Fruit fly (Drosophila melanogaster) ovary, adult (tissue): ENCODE results near the gene euc.

Experiments
- CG17801 ChIP-seq: fragments of 200-800 bp; optimal IDR thresholded peaks from 2 replicates; lab custom pipeline; 2019; ENCODE audit warnings: missing biosample characterization, mild to moderate bottlenecking, missing genetic modification characterization, moderate library complexity; ENCODE audit not compliant: partially characterized antibody

Gene euc

DNA sequence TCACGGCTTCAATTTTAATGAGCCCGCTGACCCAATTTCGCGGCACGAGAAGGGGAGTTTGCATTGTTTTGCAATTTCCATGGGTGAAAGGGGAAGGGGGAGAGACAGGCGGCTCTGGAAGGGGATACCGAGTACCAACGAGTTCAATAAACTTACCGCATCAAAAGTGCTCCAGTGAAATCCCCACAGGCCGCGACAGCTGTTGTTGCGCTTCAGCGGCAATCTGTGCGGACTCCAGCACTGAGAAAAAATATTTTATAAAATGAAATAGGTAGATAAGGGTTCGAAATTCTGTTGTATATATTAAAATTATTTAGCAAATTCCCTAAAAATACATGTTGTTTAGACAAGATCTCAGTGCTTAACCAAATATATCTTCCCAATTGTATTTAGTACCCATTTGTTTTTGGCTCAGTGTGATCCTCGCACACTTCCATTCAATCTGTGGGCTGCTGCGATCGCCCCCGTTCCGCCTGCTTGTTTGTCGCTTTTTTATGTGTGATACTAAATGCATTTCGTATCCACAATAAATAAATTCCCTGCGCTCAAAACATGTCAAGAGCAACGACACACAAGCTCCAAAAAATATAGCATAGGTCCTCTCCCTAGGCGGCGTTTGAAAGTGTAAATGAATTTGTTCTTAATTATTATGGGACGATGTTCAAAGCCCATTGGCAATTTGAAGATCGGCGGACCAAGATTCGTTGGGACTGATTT, 17.1 kb upstream of the euc start:
- no peak for TF ChIP-seq CG17801

DNA sequence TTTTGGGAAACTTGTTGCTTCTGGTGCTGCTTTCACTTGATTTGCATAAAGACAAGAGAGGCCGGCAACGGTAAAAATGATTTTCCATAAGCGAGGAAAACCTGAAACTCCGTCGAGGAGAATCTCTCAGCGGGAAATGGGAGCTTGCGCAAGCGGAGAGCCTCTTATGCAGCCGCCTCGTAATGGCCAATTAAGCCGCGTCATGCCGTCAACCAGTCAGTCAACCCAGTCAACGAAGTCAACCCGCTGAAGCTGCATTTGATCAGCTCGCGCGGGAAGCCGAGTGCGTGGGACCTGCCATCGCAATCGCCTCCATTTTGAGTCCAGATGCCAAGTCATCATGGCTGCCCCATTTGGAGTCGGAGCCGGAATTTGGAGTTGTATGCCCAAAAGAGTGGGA, 14.6 kb upstream of the euc start:
- TF ChIP-seq CG17801, result no peak

DNA sequence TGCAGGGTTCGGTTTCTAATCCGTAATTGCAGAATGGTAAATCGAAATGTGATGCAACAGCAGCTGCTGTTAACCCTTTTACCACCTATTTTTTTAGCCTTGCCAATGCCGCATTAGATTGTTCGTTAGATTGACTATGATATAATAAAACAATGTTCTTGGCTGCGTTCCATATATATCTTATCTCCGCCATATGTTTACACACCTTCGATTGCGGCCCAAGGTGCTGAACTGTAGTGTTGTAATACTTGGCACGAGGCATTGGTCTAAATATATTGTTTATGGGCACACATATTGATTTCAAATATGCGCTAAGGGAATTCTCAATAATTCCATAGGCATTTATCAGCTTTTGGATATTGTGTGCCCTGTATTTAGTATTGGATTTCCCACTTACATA, 13.1 kb upstream of the euc start:
- no peak for TF ChIP-seq CG17801

DNA sequence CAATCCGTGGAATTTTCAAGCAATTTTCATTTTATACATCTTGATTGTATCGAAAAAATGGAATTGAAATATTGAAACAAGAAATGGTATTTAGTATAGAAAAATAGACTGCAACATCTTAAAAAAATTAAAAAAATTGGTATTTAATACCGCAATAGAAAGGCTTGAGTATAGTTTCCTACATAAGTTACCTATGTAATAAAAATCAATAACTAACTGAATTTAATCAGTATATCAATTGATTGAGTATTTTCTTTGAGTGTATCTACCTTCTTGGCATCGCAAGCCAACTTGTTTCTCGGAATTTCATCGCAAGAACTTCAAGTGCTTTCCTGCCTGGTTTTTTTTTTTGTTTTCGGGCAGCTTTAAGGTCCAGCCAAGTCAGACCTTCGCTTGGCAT, 11.9 kb upstream of the euc start:
- TF ChIP-seq CG17801, result no peak

DNA sequence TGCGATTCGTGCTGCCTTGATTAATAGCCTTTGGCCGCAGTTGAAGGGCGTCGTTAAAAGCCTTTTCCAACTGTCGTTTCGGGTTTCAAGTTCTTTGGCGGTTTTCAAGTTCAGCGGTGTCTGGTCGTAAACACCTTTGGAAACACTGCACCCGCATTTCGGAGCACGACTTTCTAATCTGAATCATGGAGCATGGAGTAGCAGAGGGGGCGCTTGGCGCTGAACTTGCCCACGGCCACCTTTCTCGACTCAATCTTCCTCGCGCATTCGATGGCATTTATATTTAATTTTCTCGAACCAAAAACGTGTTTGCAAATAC, 11.2 kb upstream of the euc start:
- TF ChIP-seq CG17801, result no peak

DNA sequence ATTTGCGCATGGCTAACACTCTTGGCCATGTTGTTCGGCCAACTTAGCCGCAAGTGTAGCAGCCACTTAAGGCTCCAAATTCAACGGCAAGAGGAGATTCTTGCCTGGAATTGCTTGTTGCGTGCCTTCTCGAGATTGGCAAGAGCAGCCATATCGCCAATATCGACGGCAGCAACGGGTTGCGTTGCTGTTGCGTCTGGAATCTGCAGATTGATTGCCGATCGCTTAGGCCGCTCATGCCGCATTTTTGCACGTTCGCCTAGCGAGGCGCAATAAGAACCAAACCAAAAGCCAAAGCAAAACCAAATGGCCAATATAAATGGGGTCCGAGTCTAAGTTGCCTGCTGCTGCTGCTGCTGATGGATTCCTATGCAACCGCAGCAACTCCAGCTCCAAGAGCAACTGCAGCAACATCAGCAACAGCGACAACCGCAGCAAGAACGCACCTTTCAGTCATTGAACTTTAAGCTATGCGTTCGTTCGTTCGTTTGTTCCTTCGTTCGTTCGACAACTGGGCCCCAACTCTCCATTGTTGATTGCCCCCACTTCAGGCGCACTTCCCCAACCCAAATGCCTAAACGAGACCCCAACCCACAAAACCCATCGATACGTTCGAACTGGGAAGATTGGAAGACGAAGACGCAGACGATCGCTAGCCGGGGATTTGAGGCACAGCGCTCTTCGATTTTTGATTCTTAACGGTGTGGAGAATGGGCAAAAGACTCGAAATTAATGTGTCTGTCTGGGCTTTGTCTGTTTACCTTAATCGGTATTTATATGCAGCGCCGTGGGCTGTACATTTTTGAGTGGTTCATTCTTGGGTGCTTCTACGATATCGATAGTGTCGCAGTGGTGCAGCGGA, 10.6 kb upstream of the euc start:
- no peak for TF ChIP-seq CG17801

DNA sequence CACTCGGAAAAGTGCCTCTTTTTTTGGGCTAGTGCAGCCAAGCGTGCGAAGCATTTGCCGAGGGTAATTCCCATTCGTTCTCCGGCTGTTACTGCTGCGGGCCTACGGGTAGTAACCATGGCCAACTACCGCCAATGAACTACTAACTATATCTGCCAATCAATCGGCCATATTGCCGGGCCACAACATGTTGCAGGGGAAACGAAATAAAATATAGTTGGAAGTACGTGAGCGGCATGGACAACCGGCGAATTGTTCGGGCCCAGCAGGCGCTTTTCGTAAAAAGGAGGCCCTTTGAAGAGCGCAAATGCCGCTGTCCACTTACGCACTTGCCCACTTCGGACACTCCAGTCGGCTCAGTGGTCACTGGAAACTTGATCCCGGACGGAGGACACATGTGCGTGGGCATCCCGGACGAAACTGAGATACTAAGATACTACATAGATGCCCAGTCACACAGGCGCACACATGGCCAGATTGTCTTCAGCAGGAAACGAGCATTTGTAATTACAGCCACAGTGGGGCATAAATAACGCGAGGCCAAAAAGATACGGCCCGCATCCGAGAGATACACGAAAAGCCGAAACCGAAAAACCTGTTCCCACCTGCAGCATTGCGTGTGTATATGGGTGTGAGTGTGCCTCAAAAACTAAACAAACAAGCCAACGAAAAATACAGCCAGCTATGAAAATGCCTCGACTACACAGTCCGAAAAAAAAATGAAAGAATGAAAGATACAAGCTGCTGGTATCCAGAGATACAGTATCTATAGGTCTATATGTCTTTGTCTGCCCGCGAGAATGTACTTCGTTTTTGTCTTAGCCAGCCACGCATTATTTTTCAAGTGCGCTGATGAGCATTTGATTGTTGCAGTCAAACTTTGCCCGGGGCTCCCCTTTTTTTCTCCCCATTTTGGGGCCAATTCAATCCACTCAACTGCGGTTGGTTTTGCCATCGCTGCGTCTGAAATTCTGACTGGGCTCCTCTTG, 9.1 kb upstream of the euc start:
- no peak for TF ChIP-seq CG17801

DNA sequence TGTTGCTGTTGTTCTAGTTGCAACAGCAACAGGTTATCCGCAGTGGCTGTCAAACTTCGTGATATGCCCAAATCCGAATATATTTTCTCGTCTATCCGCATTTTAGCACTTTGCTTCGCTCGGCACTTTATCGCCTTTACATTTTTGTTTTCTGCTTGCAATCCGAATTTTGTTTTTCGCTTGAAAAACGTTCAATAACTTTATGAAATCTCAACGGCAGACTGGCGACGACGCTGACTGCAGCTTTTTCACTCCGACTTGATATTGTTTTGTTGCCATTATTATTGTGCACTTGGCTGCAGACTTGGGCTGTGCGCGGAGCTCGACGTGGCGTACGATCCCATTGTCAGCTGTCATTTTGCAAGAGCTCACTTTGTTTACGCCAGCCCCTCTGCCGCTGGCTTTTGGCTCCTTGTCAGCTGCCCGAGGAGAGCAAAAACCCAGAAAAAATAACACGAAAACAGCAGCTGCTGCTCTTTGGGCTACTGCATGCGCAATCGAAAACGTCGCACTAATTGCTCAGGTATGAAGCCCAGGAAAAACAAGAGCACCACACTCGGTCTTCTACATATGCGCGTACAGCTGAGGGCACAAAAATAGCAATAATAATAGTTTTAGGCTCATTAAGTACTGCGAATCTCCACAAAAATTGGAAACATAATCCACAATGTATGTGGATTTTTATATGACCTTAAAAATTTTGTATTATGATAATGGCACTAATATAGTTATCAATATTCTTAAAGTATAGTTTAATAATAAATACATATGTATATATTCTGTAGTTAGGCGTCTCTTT, 7.7 kb upstream of the euc start:
- no peak for TF ChIP-seq CG17801

DNA sequence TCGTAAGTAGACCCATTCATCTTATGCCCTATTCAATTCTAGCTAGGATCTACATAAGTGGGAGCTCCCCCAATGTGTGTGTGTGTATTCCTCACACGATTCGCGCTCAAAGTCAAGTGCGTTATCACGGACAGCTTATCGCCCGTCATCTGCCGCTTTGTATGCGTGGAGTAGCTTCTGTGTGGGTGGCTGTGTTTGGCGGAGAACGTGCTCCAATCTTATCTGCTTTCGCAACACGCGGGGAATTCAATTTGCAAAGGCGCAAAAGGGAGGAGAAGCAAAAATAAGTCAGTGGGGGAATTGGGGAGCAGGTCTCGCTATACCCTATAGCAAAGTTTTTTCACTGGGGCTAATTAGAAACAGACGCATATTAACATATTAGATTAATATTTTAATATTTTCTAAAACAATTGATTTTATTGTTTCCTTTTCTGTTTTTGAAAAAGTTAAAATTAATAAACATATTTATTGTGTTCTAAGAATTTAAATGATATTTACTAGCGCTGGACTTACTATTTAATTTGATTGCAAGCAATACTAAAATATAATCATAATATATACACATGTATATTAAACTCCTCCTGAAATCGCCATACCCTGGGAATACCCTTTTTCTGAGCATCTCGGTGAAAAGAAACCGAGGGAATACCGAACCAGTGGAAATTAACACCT, 6.6 kb upstream of the euc start:
- peak; percentile 81 for TF ChIP-seq CG17801

DNA sequence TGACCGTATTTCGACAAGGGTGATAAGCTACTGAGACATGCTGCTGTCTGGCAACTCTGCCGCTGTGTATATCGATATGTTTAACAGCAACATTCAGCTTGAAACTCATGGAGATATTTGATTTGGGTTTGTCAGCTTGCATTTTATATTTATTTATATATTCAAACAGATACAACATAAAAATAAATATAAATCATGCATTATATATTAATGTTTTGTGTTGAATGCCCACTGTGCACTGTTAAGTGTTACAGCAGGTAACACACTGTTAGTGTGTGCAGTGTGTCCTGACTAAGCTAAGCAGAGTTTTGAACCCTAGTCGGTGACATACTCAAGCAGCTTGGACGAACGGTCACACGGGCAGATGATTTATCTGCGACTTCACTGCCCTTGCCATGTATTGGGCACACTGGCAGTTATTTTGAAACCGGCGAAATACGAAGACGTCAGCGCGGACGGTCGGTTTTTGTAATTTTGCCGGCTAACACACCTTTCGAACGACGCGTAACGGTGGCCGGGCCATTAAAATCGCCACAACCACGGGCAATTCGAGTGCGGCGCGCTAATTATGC, 5.1 kb upstream of the euc start, which contains the start of the genes snRNP-U1-C and gukh:
snRNP-U1-C (minus strand) TSS at position 37 of the 572 bp plus-strand sequence.
gukh (plus strand) TSS at position 412 of the 572 bp plus-strand sequence.
- TF ChIP-seq CG17801, result peak; percentile 83

DNA sequence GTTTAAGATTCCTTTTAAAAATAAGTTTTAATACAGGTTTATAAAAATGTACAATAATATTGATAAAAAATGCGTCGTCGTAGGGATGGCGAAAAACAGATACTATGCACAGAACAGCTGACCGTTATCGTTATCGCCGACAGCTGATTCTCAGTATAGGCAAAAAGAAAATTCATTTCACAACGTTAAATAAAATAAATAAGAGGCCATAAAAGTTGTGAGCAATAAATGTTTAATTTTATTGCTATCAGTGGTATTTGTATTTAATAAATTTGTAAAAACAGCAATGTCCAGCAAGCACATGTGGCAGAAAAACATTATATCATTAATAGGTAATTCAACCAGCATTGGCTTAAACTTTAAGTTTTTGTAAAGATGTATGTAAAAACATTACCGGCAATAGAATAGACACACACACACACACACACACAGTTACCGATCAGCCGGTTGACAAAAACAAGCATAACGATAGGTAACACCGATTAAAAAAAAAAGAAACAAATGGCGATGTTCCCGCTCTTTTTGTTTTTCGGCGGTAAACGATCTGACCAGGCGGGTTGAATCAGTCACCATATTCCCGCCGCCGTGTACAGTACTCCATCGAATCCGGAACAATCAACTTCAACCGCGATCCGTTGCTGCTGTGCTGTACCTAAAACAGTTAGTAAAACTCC, 2.4 kb upstream of the euc start, which contains the start of the genes dnk and Smu1:
dnk (plus strand) TSS at position 133 of the 674 bp plus-strand sequence.
Smu1 (minus strand) TSS at position 462 of the 674 bp plus-strand sequence.
- TF ChIP-seq CG17801, result peak; percentile 59

DNA sequence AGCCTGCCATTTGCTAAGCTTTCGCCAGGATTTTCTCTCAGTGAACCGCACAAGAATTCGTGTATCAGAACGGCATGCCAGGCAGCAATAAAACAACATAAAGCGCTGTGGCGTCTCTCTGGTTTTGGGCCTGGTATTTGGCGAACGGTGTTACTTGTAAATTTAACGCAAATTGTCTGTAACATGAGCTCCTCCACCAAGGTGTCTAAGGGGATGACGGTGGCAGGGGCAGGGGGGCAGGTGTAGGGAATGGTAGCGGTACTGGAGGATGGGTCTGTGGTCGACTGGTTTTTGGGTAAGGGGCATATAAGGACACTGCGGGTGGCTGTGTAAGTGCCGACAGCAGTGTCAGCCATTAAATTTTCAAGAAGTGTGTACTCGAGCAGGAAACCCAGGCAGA, 13.8 kb downstream of the euc start:
- no peak for TF ChIP-seq CG17801

DNA sequence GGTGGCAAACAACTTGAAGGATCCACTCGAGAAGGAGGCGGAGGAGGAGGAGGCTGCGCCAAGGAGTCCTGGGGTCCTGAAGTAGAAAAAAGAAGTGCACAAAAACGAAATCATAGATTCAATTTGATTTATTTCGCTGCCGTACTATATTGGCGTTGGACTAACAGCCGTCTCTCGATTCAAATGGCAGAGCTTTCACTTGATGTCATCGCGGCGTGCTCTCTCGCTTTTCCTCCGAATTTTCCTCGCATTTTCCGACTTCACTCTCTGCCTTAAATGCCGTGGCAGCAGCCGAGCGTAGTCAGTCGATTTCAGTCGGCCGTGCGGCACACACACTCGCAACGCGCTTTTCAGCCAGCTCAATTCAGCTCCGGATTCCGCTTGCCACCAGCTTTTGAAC, 28.7 kb downstream of the euc start, which contains the start of gene CG43732:
CG43732 (plus strand) TSS at position 301 of the 400 bp plus-strand sequence.
- no peak for TF ChIP-seq CG17801

DNA sequence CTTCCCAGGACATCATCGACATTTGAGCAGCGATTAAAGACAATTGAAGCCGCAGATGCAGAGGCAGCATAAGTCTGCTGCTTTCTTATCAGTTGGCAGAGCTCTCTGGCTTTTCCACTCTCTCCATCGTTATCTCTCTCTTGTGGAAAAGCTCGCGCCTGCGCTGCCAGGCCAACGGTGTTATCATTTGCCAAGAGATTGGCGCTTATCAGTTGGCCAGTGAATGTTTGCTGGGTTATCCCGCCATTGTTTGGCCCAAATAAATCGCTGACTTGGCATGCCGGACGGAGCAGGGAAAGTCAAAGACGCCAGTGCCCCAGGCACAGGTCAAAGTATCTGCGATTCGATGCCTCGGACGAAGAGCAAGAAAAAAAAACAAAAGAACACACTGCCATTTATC, 29.5 kb downstream of the euc start:
- TF ChIP-seq CG17801, result no peak
